Worm (Caenorhabditis elegans): ENCODE data around the gene rif-1.2.

ce11 chrX:12337846-12338490 is 33.3 kb downstream of the rif-1.2 start, which contains the start of gene srd-44:
- TF ChIP-seq hmg-4 (GFP tag; optimal IDR thresholded peaks at IDR 0.05) (no peak), scrt-1 (GFP tag; IDR thresholded peaks at IDR 0.05) (0 out of 2 replicates have a peak, but pooled peaks have one; percentile 70), ama-1 (optimal IDR thresholded peaks at IDR 0.05) (no peak), tbx-11 (GFP tag; IDR thresholded peaks at IDR 0.05) (peak; percentile 61), ets-7 (tag; optimal IDR thresholded peaks at IDR 0.05) (no peak), F13C5.2 (tag; optimal IDR thresholded peaks at IDR 0.05) (peak; percentile 52), pes-1 (GFP tag; IDR thresholded peaks at IDR 0.05) (no peak; the same call in 1 of the 2 replicates), hnd-1 (tag; optimal IDR thresholded peaks at IDR 0.05) (peak; percentile 27), hmbx-1 (tag; optimal IDR thresholded peaks at IDR 0.05) (peak; percentile 38), tbx-37 (GFP tag; conservative IDR thresholded peaks at IDR 0.05) (0 out of 2 replicates have a peak, but pooled peaks have one; percentile 47), aly-1 (tag; optimal IDR thresholded peaks at IDR 0.05) (no peak), ceh-13 (GFP tag; optimal IDR thresholded peaks at IDR 0.05) (peak; percentile 57), flt-1 (GFP tag; IDR thresholded peaks at IDR 0.05) (no peak; the same call in none of the 2 replicates)
